Worm (Caenorhabditis elegans): ENCODE results near the gene pir-2.
"Not testable (repeated sequence)": the region's sequence is repeated elsewhere in the genome, so short reads cannot be mapped to it uniquely, and the experiment has no call there.

Gene pir-2

DNA sequence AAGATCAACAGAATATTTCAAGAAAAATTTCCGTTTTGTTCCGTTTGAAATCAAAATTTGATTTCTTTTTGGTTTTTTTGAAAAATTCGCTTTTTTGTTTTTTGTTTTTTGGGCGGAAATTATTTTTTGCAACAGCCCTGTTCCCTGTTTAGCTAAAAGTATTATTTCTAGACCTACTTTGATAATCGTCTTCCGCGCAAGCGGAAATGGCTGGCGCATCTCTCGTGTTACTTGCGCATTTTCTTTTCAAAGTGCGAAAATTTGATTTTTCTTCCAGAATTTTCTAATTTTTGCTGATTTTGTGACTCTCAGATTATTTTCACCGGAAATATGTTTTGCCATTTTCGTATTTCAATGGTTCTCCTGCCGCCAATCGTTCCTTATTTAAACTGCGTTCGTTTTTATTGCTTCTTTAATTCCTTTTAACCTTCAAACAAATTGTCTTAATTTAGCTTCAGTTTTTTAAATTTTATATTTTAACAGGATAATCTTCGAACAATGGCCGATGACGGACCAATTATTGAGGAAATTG, 9.8 kb downstream of the pir-2 start, which contains the start of gene cpar-1:
cpar-1 (plus strand) TSS at position 482 of the 532 bp plus-strand sequence.
- no peak for TF ChIP-seq efl-1 (optimal IDR thresholded peaks at IDR 0.05)
- peak in 1 of 2 experiments; percentile 12 for TF ChIP-seq efl-1 (GFP tag; optimal IDR thresholded peaks at IDR 0.05 in 1 of 2)
- TF ChIP-seq nhr-85 (tag) = peak; percentile 21
- TF ChIP-seq aly-2 (tag; optimal IDR thresholded peaks at IDR 0.05) = no peak

- TF ChIP-seq zag-1 (tag; optimal IDR thresholded peaks at IDR 0.05) (no peak), ets-5 (GFP tag; IDR thresholded peaks at IDR 0.05) (no peak), nhr-11 (tag; optimal IDR thresholded peaks at IDR 0.05) (no peak), elt-2 (tag; optimal IDR thresholded peaks at IDR 0.05) (no peak), swsn-7 (tag; optimal IDR thresholded peaks at IDR 0.05) (no peak), F16B12.6 (tag; optimal IDR thresholded peaks at IDR 0.05) (no peak), ceh-90 (tag; optimal IDR thresholded peaks at IDR 0.05) (no peak), hlh-17 (GFP tag; optimal IDR thresholded peaks at IDR 0.05; ENCODE audit: borderline replicate concordance) (no peak), vab-15 (tag; optimal IDR thresholded peaks at IDR 0.05) (no peak)
Measured at ce11 chrIII:9426301-9426700, 17.1 kb downstream of the pir-2 start, which contains the start of gene T26G10.5. Gene T26G10.5, minus strand, starts transcription at chrIII:9426401.

ce11 chrIII:9420231-9420630, 23.2 kb downstream of the pir-2 start, which contains the start of gene T26G10.4:
Gene T26G10.4, plus strand, starts transcription at chrIII:9420531.
- TF ChIP-seq nhr-11, nhr-28, ztf-11 (tag; optimal IDR thresholded peaks at IDR 0.05): not testable (repeated sequence)

ce11 chrIII:9413340-9413739, 30.1 kb downstream of the pir-2 start, which contains the start of gene T26G10.3:
Gene T26G10.3, minus strand, starts transcription at chrIII:9413440.
- TF ChIP-seq efl-1 (optimal IDR thresholded peaks at IDR 0.05) (no peak), efl-1 (GFP tag; optimal IDR thresholded peaks at IDR 0.05 in 1 of 2) (peak in 1 of 2 experiments; percentile 14), grh-1 (GFP tag; IDR thresholded peaks at IDR 0.05) (no peak)

ce11 chrIII:9408304-9408703, 35.1 kb downstream of the pir-2 start:
- peak; percentile 49 for TF ChIP-seq isw-1 (GFP tag; IDR thresholded peaks at IDR 0.05)
- TF ChIP-seq nhr-19 (GFP tag; conservative IDR thresholded peaks at IDR 0.05) = peak; percentile 64
- peak; percentile 35 for TF ChIP-seq nhr-47 (tag; optimal IDR thresholded peaks at IDR 0.05)
- TF ChIP-seq nhr-71 (tag; optimal IDR thresholded peaks at IDR 0.05) = peak; percentile 40
- peak; percentile 29 for TF ChIP-seq lin-14 (GFP tag; optimal IDR thresholded peaks at IDR 0.05)
- peak; percentile 12 for TF ChIP-seq snu-23 (GFP tag; optimal IDR thresholded peaks at IDR 0.05)
- peak; percentile 33 for TF ChIP-seq rnt-1 (tag; optimal IDR thresholded peaks at IDR 0.05)
- TF ChIP-seq snpc-4 (tag; optimal IDR thresholded peaks at IDR 0.05) = peak; percentile 95
- peak in 1 of 2 experiments; percentile 43 for TF ChIP-seq lin-35 (GFP tag; optimal IDR thresholded peaks at IDR 0.05)
- peak; percentile 61 for TF ChIP-seq lin-15B (tag; optimal IDR thresholded peaks at IDR 0.05)
- TF ChIP-seq dpl-1 (GFP tag; optimal IDR thresholded peaks at IDR 0.05) = peak in 2 of 3 experiments; percentile 19 to 26
- peak; percentile 30 for TF ChIP-seq nhr-20 (tag; optimal IDR thresholded peaks at IDR 0.05)
- TF ChIP-seq efl-1 (optimal IDR thresholded peaks at IDR 0.05) = peak; percentile 21 to 50
- TF ChIP-seq efl-1 (GFP tag; optimal IDR thresholded peaks at IDR 0.05 in 1 of 2) = peak; percentile 30 to 54
- TF ChIP-seq grh-1 (GFP tag; IDR thresholded peaks at IDR 0.05) = peak; percentile 54; the same call in 1 of the 2 replicates

- TF ChIP-seq unc-62 (GFP tag; optimal IDR thresholded peaks at IDR 0.05) (no peak), tbx-2 (tag; optimal IDR thresholded peaks at IDR 0.05) (peak; percentile 80), mep-1 (tag; optimal IDR thresholded peaks at IDR 0.05) (peak; percentile 78), lin-13 (GFP tag; optimal IDR thresholded peaks at IDR 0.05) (peak; percentile 48), snu-23 (GFP tag; optimal IDR thresholded peaks at IDR 0.05) (peak; percentile 87), lin-15B (tag; optimal IDR thresholded peaks at IDR 0.05) (peak; percentile 83), ceh-88 (GFP tag; IDR thresholded peaks at IDR 0.05) (peak; percentile 74), elt-2 (tag; optimal IDR thresholded peaks at IDR 0.05) (peak; percentile 26), pqm-1 (tag; optimal IDR thresholded peaks at IDR 0.05) (no peak), nhr-28 (tag; optimal IDR thresholded peaks at IDR 0.05) (no peak), lin-14 (GFP tag; optimal IDR thresholded peaks at IDR 0.05) (peak; percentile 82), nhr-47 (tag; optimal IDR thresholded peaks at IDR 0.05) (peak; percentile 87), nhr-76 (tag; optimal IDR thresholded peaks at IDR 0.05) (no peak), ceh-90 (tag; optimal IDR thresholded peaks at IDR 0.05) (no peak), pax-3 (tag; optimal IDR thresholded peaks at IDR 0.05) (peak; percentile 45), mdl-1 (tag; optimal IDR thresholded peaks at IDR 0.05) (peak in 1 of 2 experiments; percentile 11), nhr-71 (tag; optimal IDR thresholded peaks at IDR 0.05) (peak; percentile 89), nhr-19 (GFP tag; conservative IDR thresholded peaks at IDR 0.05) (peak; percentile 91), skn-1 (tag; optimal IDR thresholded peaks at IDR 0.05) (peak; percentile 48), irx-1 (tag; optimal IDR thresholded peaks at IDR 0.05) (peak; percentile 70), Y116A8C.19 (tag; optimal IDR thresholded peaks at IDR 0.05; ENCODE audit: borderline replicate concordance) (no peak), egl-13 (tag; optimal IDR thresholded peaks at IDR 0.05) (peak; percentile 56)
Measured at ce11 chrIII:9406600-9406999, 36.8 kb downstream of the pir-2 start, which contains the start of gene T26G10.1. Gene T26G10.1, minus strand, starts transcription at chrIII:9406641.

Measured in whole organism, L1 larva.